Fruit fly (Drosophila melanogaster) whole organism, embryonic: Measurements from ENCODE around the gene Cyp6d4.

ENCODE experiments used
- Adf1 ChIP-seq: fragments of 200-800 bp; sonication (Bioruptor generic); IDR thresholded peaks from 2 replicates; pipeline ENCODE4 v1.3.6; 2022; ENCODE audit warnings: missing biosample characterization, missing genetic modification characterization
- Bdp1 ChIP-seq: fragments of 200-800 bp; sonication (Bioruptor generic); optimal IDR thresholded peaks from 3 replicates; lab custom pipeline; 2016; ENCODE audit warnings: missing biosample characterization, missing genetic modification characterization
- CG10209 ChIP-seq: fragments of 200-800 bp; sonication (Bioruptor generic); optimal IDR thresholded peaks from 3 replicates; lab custom pipeline; 2017; ENCODE audit warnings: missing biosample characterization, mild to moderate bottlenecking, missing genetic modification characterization, missing genetic modification reagents
- CG11696 ChIP-seq: fragments of 200-800 bp; sonication (Bioruptor generic); IDR thresholded peaks from 2 replicates; pipeline ENCODE4 v1.3.6; 2022; ENCODE audit warnings: missing biosample characterization, missing genetic modification characterization
- CG12744 ChIP-seq: fragments of 200-800 bp; sonication (Bioruptor generic); optimal IDR thresholded peaks from 2 replicates; lab custom pipeline; 2016; ENCODE audit warnings: missing biosample characterization, missing genetic modification characterization
- CG14710 ChIP-seq: fragments of 200-800 bp; sonication (Bioruptor generic); optimal IDR thresholded peaks from 3 replicates; lab custom pipeline; 2019; ENCODE audit warnings: missing biosample characterization, mild to moderate bottlenecking, missing genetic modification characterization, moderate library complexity
- CG1529 ChIP-seq: fragments of 200-800 bp; sonication (Bioruptor generic); optimal IDR thresholded peaks from 3 replicates; lab custom pipeline; 2018; ENCODE audit warnings: missing biosample characterization, missing genetic modification characterization
- CG1602 ChIP-seq: fragments of 200-800 bp; sonication (Bioruptor generic); optimal IDR thresholded peaks from 3 replicates; lab custom pipeline; 2016; ENCODE audit warnings: missing biosample characterization, missing genetic modification characterization
- CG2129 ChIP-seq: fragments of 200-800 bp; sonication (Bioruptor generic); IDR thresholded peaks from 2 replicates; pipeline ENCODE4 v1.3.6; 2022; ENCODE audit warnings: missing biosample characterization, missing genetic modification characterization; ENCODE audit not compliant: partially characterized antibody
- CG3065 ChIP-seq: fragments of 200-800 bp; sonication (Bioruptor generic); optimal IDR thresholded peaks from 2 replicates; lab custom pipeline; 2016; ENCODE audit warnings: missing biosample characterization, missing genetic modification characterization
- CG32767 ChIP-seq: fragments of 200-800 bp; sonication (Bioruptor generic); IDR thresholded peaks from 2 replicates; pipeline ENCODE4 v1.3.6; 2022; ENCODE audit warnings: missing biosample characterization, missing genetic modification characterization
- CG3281 ChIP-seq: fragments of 200-800 bp; sonication (Bioruptor generic); optimal IDR thresholded peaks from 3 replicates; lab custom pipeline; 2017; ENCODE audit warnings: missing biosample characterization, mild to moderate bottlenecking, missing genetic modification characterization
- CG43689 ChIP-seq: fragments of 200-800 bp; sonication (Bioruptor generic); IDR thresholded peaks from 2 replicates; pipeline ENCODE4 v1.3.6; 2022; ENCODE audit warnings: missing biosample characterization, missing genetic modification characterization
- CG6272 ChIP-seq: fragments of 200-800 bp; sonication (Bioruptor generic); IDR thresholded peaks from 2 replicates; pipeline ENCODE4 v1.3.6; 2022; ENCODE audit warnings: missing biosample characterization, missing genetic modification characterization
- CG6689 ChIP-seq: fragments of 200-800 bp; sonication (Bioruptor generic); IDR thresholded peaks from 2 replicates; pipeline ENCODE4 v1.3.6; 2022; ENCODE audit warnings: missing biosample characterization, missing genetic modification characterization
- CG9215 ChIP-seq: fragments of 200-800 bp; sonication (Bioruptor generic); IDR thresholded peaks from 2 replicates; pipeline ENCODE4 v1.3.6; 2022; ENCODE audit warnings: missing biosample characterization, missing genetic modification characterization
- CG9817 ChIP-seq: fragments of 200-800 bp; sonication (Bioruptor generic); optimal IDR thresholded peaks from 2 replicates; lab custom pipeline; 2018; ENCODE audit warnings: missing biosample characterization, mild to moderate bottlenecking, missing genetic modification characterization, moderate library complexity
- CkIIα-i1 ChIP-seq: fragments of 200-800 bp; sonication (Bioruptor generic); IDR thresholded peaks from 2 replicates; pipeline ENCODE4 v1.3.6; 2022; ENCODE audit warnings: missing biosample characterization, missing genetic modification characterization
- Dad ChIP-seq: fragments of 200-800 bp; sonication (Bioruptor generic); optimal IDR thresholded peaks from 3 replicates; lab custom pipeline; 2016; ENCODE audit warnings: missing biosample characterization, missing genetic modification characterization
- Dek ChIP-seq: fragments of 200-800 bp; sonication (Bioruptor generic); optimal IDR thresholded peaks from 3 replicates; lab custom pipeline; 2019; ENCODE audit warnings: missing biosample characterization, mild to moderate bottlenecking, missing genetic modification characterization, moderate library complexity
- E2f2 ChIP-seq: fragments of 200-800 bp; sonication (Bioruptor generic); IDR thresholded peaks from 2 replicates; pipeline ENCODE4 v1.3.6; 2022; ENCODE audit warnings: missing biosample characterization, missing genetic modification characterization
- Hey ChIP-seq: fragments of 200-800 bp; sonication (Bioruptor generic); optimal IDR thresholded peaks from 3 replicates; lab custom pipeline; 2018; ENCODE audit warnings: missing biosample characterization, mild to moderate bottlenecking, missing genetic modification characterization
- Hmr ChIP-seq: fragments of 200-800 bp; sonication (Bioruptor generic); optimal IDR thresholded peaks from 3 replicates; lab custom pipeline; 2017; ENCODE audit warnings: mild to moderate bottlenecking, missing biosample characterization, missing genetic modification reagents, missing genetic modification characterization
- Hr51 ChIP-seq, 2 experiments: fragments of 200-800 bp; sonication (Bioruptor generic); optimal IDR thresholded peaks; 2 replicates in 1 of 2; 3 replicates in 1 of 2; lab custom pipeline; 2016 to 2018; ENCODE audit warnings: missing biosample characterization in 2 of 2, missing genetic modification characterization in 2 of 2, mild to moderate bottlenecking in 1 of 2, moderate library complexity in 1 of 2
- Mrtf ChIP-seq: fragments of 200-800 bp; sonication (Bioruptor generic); IDR thresholded peaks from 3 replicates; pipeline ENCODE4 v1.3.6; 2022; ENCODE audit warnings: missing biosample characterization, missing genetic modification characterization
- Myb ChIP-seq: fragments of 200-800 bp; sonication (Bioruptor generic); optimal IDR thresholded peaks from 2 replicates; lab custom pipeline; 2016; ENCODE audit warnings: missing biosample characterization, missing genetic modification characterization
- NK7.1 ChIP-seq: fragments of 200-800 bp; sonication (Bioruptor generic); optimal IDR thresholded peaks from 3 replicates; lab custom pipeline; 2016; ENCODE audit warnings: missing biosample characterization, missing genetic modification characterization
- Oaz ChIP-seq: fragments of 200-800 bp; sonication (Bioruptor generic); IDR thresholded peaks from 2 replicates; pipeline ENCODE4 v1.3.6; 2022; ENCODE audit warnings: missing biosample characterization, missing genetic modification characterization
- Optix ChIP-seq: fragments of 200-800 bp; sonication (Bioruptor generic); IDR thresholded peaks from 3 replicates; pipeline ENCODE4 v1.3.6; 2022; ENCODE audit warnings: missing biosample characterization, missing genetic modification characterization
- Poxn ChIP-seq: fragments of 200-800 bp; sonication (Bioruptor generic); IDR thresholded peaks from 2 replicates; pipeline ENCODE4 v1.3.6; 2022; ENCODE audit warnings: missing biosample characterization, missing genetic modification characterization
- Spps ChIP-seq: fragments of 200-800 bp; sonication (Bioruptor generic); optimal IDR thresholded peaks from 2 replicates; lab custom pipeline; 2018; ENCODE audit warnings: missing biosample characterization, mild to moderate bottlenecking, missing genetic modification characterization
- YL-1 ChIP-seq: fragments of 200-800 bp; sonication (Bioruptor generic); optimal IDR thresholded peaks from 3 replicates; lab custom pipeline; 2017; ENCODE audit warnings: missing biosample characterization, mild to moderate bottlenecking, missing genetic modification characterization
- dimm ChIP-seq: fragments of 200-800 bp; sonication (Bioruptor generic); IDR thresholded peaks from 2 replicates; pipeline ENCODE4 v1.3.6; 2022; ENCODE audit warnings: missing biosample characterization, missing genetic modification characterization
- eve ChIP-seq, 2 experiments: fragments of >200 bp; optimal IDR thresholded peaks; 2 replicates each; lab custom pipeline; 2017; ENCODE audit warnings: missing biosample characterization in 2 of 2, missing genetic modification characterization in 2 of 2
- fd64A ChIP-seq: fragments of 200-800 bp; sonication (Bioruptor generic); optimal IDR thresholded peaks from 3 replicates; lab custom pipeline; 2018; ENCODE audit warnings: missing biosample characterization, mild to moderate bottlenecking, missing genetic modification characterization
- grau ChIP-seq: fragments of 200-800 bp; optimal IDR thresholded peaks from 3 replicates; lab custom pipeline; 2019; ENCODE audit warnings: missing biosample characterization, mild to moderate bottlenecking, missing genetic modification characterization, moderate library complexity
- grn ChIP-seq: fragments of 200-800 bp; sonication (Bioruptor generic); optimal IDR thresholded peaks from 3 replicates; lab custom pipeline; 2017; ENCODE audit warnings: missing biosample characterization, missing genetic modification characterization
- kay ChIP-seq: fragments of 200-800 bp; sonication (Bioruptor generic); optimal IDR thresholded peaks from 2 replicates; lab custom pipeline; 2016; ENCODE audit warnings: missing biosample characterization, missing genetic modification characterization
- ken ChIP-seq: fragments of 200-800 bp; sonication (Bioruptor generic); IDR thresholded peaks from 3 replicates; pipeline ENCODE4 v1.3.6; 2022; ENCODE audit warnings: missing biosample characterization, missing genetic modification characterization
- lmd ChIP-seq: fragments of 200-800 bp; sonication (Bioruptor generic); IDR thresholded peaks from 2 replicates; pipeline ENCODE4 v1.3.6; 2022; ENCODE audit warnings: missing biosample characterization, missing genetic modification characterization
- luna ChIP-seq: fragments of 200-800 bp; sonication (Bioruptor generic); optimal IDR thresholded peaks from 2 replicates; lab custom pipeline; 2016; ENCODE audit warnings: missing biosample characterization, missing genetic modification characterization
- mam ChIP-seq: fragments of 200-800 bp; sonication (Bioruptor generic); optimal IDR thresholded peaks from 3 replicates; lab custom pipeline; 2016; ENCODE audit warnings: missing biosample characterization, missing genetic modification characterization
- oc ChIP-seq: fragments of 200-800 bp; sonication (Bioruptor generic); optimal IDR thresholded peaks from 2 replicates; lab custom pipeline; 2018; ENCODE audit warnings: missing biosample characterization, mild to moderate bottlenecking, missing genetic modification characterization, moderate library complexity
- onecut ChIP-seq: fragments of 200-800 bp; sonication (Bioruptor generic); IDR thresholded peaks from 2 replicates; pipeline ENCODE4 v1.3.6; 2022; ENCODE audit warnings: missing biosample characterization, missing genetic modification characterization
- p53 ChIP-seq: fragments of 200-800 bp; sonication (Bioruptor generic); optimal IDR thresholded peaks from 2 replicates; lab custom pipeline; 2016; ENCODE audit warnings: missing biosample characterization, missing genetic modification characterization
- pzg ChIP-seq: fragments of 200-800 bp; sonication (Bioruptor generic); optimal IDR thresholded peaks from 3 replicates; lab custom pipeline; 2018; ENCODE audit warnings: missing biosample characterization, mild to moderate bottlenecking, missing genetic modification characterization, moderate library complexity
- ranshi ChIP-seq: fragments of 200-800 bp; sonication (Bioruptor generic); IDR thresholded peaks from 2 replicates; pipeline ENCODE4 v1.3.6; 2022; ENCODE audit warnings: missing biosample characterization, missing genetic modification characterization
- seq ChIP-seq: fragments of 200-800 bp; sonication (Bioruptor generic); IDR thresholded peaks from 2 replicates; pipeline ENCODE4 v1.3.6; 2022; ENCODE audit warnings: missing biosample characterization, missing genetic modification characterization
- sr ChIP-seq: fragments of 200-800 bp; sonication (Bioruptor generic); IDR thresholded peaks from 3 replicates; pipeline ENCODE4 v1.3.6; 2022; ENCODE audit warnings: missing biosample characterization, missing genetic modification characterization
- ssp ChIP-seq: fragments of 200-800 bp; sonication (Bioruptor generic); IDR thresholded peaks from 2 replicates; pipeline ENCODE4 v1.3.6; 2022; ENCODE audit warnings: missing biosample characterization, missing genetic modification characterization
- tup ChIP-seq: fragments of 200-800 bp; sonication (Bioruptor generic); optimal IDR thresholded peaks from 2 replicates; lab custom pipeline; 2016; ENCODE audit warnings: missing biosample characterization, mild to moderate bottlenecking, missing genetic modification characterization, moderate library complexity
- vnd ChIP-seq: fragments of 200-800 bp; sonication (Bioruptor generic); IDR thresholded peaks from 3 replicates; pipeline ENCODE4 v1.3.6; 2022; ENCODE audit warnings: missing biosample characterization, missing genetic modification characterization; ENCODE audit not compliant: partially characterized antibody

Gene Cyp6d4

DNA sequence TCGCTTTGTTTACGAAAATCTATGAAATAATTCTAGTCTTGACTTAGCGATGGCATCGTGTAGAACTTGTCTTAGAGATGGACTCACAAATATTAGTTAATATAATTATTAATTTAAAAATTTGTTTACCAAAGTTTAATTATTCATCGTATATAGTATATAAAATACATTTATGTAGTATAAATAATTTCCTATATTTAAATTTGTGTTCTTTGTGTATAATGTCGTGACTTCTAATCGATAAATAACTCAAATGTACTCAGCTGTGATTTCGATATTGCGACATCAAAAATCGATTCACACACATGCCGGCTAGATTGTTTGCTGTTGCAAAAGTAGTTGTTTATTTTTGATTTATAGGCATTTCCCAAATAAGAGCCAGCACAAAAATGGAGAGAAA is 7.8 kb upstream of the Cyp6d4 start, which contains the start of the genes wfs1 and Nup133 (continued):
- TF ChIP-seq Myb (GFP tag; lab: Kevin White, UChicago) (peak; percentile 18), Adf1 (GFP tag; lab: Robert Waterston, UW) (0 out of 2 replicates have a peak, but pooled peaks have one; percentile 31), CkIIα-i1 (GFP tag; lab: Robert Waterston, UW) (no peak), Spps (tag; lab: Kevin White, UChicago) (peak; percentile 67), Mrtf (no peak), Optix (GFP tag; lab: Robert Waterston, UW) (no peak), YL-1 (GFP tag; lab: Kevin White, UChicago) (peak; percentile 56), CG9215 (GFP tag; lab: Robert Waterston, UW) (peak; percentile 64), Oaz (no peak; the same call in 1 of the 2 replicates), Poxn (GFP tag; lab: Robert Waterston, UW) (no peak), CG32767 (GFP tag; lab: Robert Waterston, UW) (peak; percentile 65; the same call in 1 of the 2 replicates), Hr51 (GFP tag; optimal IDR thresholded peaks at IDR 0.05; lab: Kevin White, UChicago) (peak; percentile 20 to 86), CG1529 (GFP tag; lab: Kevin White, UChicago) (peak; percentile 48), oc (tag; lab: Kevin White, UChicago) (no peak), CG12744 (GFP tag; lab: Kevin White, UChicago) (no peak), sr (GFP tag; lab: Robert Waterston, UW) (no peak), seq (GFP tag; lab: Robert Waterston, UW) (no peak), tup (GFP tag; lab: Kevin White, UChicago) (no peak), CG10209 (GFP tag; lab: Kevin White, UChicago) (peak; percentile 73), grn (no peak), CG6272 (GFP tag; lab: Robert Waterston, UW) (peak; percentile 45; the same call in 1 of the 2 replicates), onecut (GFP tag; lab: Robert Waterston, UW) (peak; percentile 66; the same call in 1 of the 2 replicates), E2f2 (GFP tag; lab: Robert Waterston, UW) (peak; percentile 58), mam (GFP tag; lab: Kevin White, UChicago) (no peak), ken (GFP tag; lab: Robert Waterston, UW) (no peak), CG9817 (tag; lab: Kevin White, UChicago) (peak; percentile 76), lmd (GFP tag; lab: Robert Waterston, UW) (peak; percentile 49; the same call in 1 of the 2 replicates), CG2129 (peak; percentile 59; the same call in 1 of the 2 replicates), CG3281 (GFP tag; lab: Kevin White, UChicago) (no peak), CG6689 (GFP tag; lab: Robert Waterston, UW) (peak; percentile 69), vnd (GFP tag; lab: Robert Waterston, UW) (peak; percentile 81; the same call in 2 of the 3 replicates), NK7.1 (GFP tag; lab: Kevin White, UChicago) (no peak), fd64A (no peak), ranshi (peak; percentile 52; the same call in 1 of the 2 replicates), grau (tag; lab: Kevin White, UChicago) (peak; percentile 88), kay (GFP tag; lab: Kevin White, UChicago) (peak; percentile 55), Bdp1 (GFP tag; lab: Kevin White, UChicago) (no peak), luna (GFP tag; lab: Kevin White, UChicago) (no peak), Dad (GFP tag; lab: Kevin White, UChicago) (no peak), eve (GFP tag; optimal IDR thresholded peaks at IDR 0.05; lab: Kevin White, UChicago) (no peak), p53 (GFP tag; lab: Kevin White, UChicago) (no peak), Dek (tag; lab: Kevin White, UChicago) (peak; percentile 71), pzg (peak; percentile 41), CG3065 (GFP tag; lab: Kevin White, UChicago) (peak; percentile 34), CG14710 (peak; percentile 93), CG11696 (no peak), CG1602 (peak; percentile 78), CG43689 (GFP tag; lab: Robert Waterston, UW) (no peak), Hey (tag; lab: Kevin White, UChicago) (no peak), dimm (GFP tag; lab: Robert Waterston, UW) (no peak), ssp (GFP tag; lab: Robert Waterston, UW) (peak; percentile 45; the same call in 1 of the 2 replicates), Hmr (GFP tag; lab: Kevin White, UChicago) (no peak)
